Worm (Caenorhabditis elegans) whole organism, L2 larva: ENCODE measurements around the gene M02B1.3.

ENCODE experiments used
- F13H6.1 ChIP-seq: sonication (generic microtip); optimal IDR thresholded peaks from 2 replicates; lab custom pipeline; 2016; ENCODE audit warnings: missing genetic modification characterization, missing compliant biosample characterization
- dmd-4 ChIP-seq: sonication (generic microtip); optimal IDR thresholded peaks from 2 replicates; lab custom pipeline; 2017; ENCODE audit warnings: missing biosample characterization, missing genetic modification characterization
- fos-1 ChIP-seq: fragments of 150-350 bp; optimal IDR thresholded peaks from 2 replicates; lab custom pipeline; 2014; ENCODE audit warnings: missing biosample characterization, missing genetic modification characterization
- mdl-1 ChIP-seq, 2 experiments: fragments of 150-350 bp in 1 of 2; sonication (generic microtip) in 1 of 2; optimal IDR thresholded peaks; 2 replicates each; lab custom pipeline; 2017; ENCODE audit warnings: missing biosample characterization in 2 of 2, missing genetic modification characterization in 2 of 2
- nhr-23 ChIP-seq: fragments of 150-350 bp; optimal IDR thresholded peaks from 2 replicates; lab custom pipeline; 2014; ENCODE audit warnings: missing biosample characterization, missing genetic modification reagents, missing genetic modification characterization
- peb-1 ChIP-seq: fragments of 150-350 bp; optimal IDR thresholded peaks from 2 replicates; lab custom pipeline; 2014; ENCODE audit warnings: missing biosample characterization, missing genetic modification characterization
- ztf-11 ChIP-seq: sonication (generic microtip); optimal IDR thresholded peaks from 2 replicates; lab custom pipeline; 2017; ENCODE audit warnings: missing biosample characterization, missing genetic modification characterization

ce11 chrIV:12855248-12855647 lies 18.9 kb downstream of the M02B1.3 start, which contains the start of gene nstp-5:
- TF ChIP-seq F13H6.1 (no peak), ztf-11 (tag; lab: Kevin White, UChicago) (no peak), peb-1 (tag; lab: Kevin White, UChicago) (no peak), fos-1 (tag; lab: Kevin White, UChicago) (no peak), mdl-1 (tag; optimal IDR thresholded peaks at IDR 0.05; lab: Kevin White, UChicago) (no peak), dmd-4 (no peak), nhr-23 (no peak)
